Worm (Caenorhabditis elegans): ENCODE measurements around the gene ilcr-2.

ce11 chrII:5517643-5518042 is 42.6 kb downstream of the ilcr-2 start, which contains the start of gene ZK177.9:
- no peak for TF ChIP-seq egl-27 (tag; optimal IDR thresholded peaks at IDR 0.05)
- no peak for TF ChIP-seq peb-1 (tag; optimal IDR thresholded peaks at IDR 0.05)
- no peak for TF ChIP-seq zag-1 (tag; optimal IDR thresholded peaks at IDR 0.05)
- no peak for TF ChIP-seq fos-1 (tag; optimal IDR thresholded peaks at IDR 0.05)
- TF ChIP-seq dmd-4 (tag; optimal IDR thresholded peaks at IDR 0.05): no peak
- TF ChIP-seq unc-39 (tag; optimal IDR thresholded peaks at IDR 0.05): no peak
- TF ChIP-seq nhr-25 (tag; optimal IDR thresholded peaks at IDR 0.05): no peak
- no peak for TF ChIP-seq nhr-77 (tag; optimal IDR thresholded peaks at IDR 0.05)
- no peak for TF ChIP-seq lin-39 (tag; optimal IDR thresholded peaks at IDR 0.05)
- no peak for TF ChIP-seq nhr-237 (tag; optimal IDR thresholded peaks at IDR 0.05)
- TF ChIP-seq skn-1 (tag; optimal IDR thresholded peaks at IDR 0.05): no peak
- no peak for TF ChIP-seq ama-1 (optimal IDR thresholded peaks at IDR 0.05)
- no peak for TF ChIP-seq mab-5 (tag; optimal IDR thresholded peaks at IDR 0.05)
- TF ChIP-seq R02D3.7 (tag; optimal IDR thresholded peaks at IDR 0.05): no peak
